Fruit fly (Drosophila melanogaster): ENCODE measurements around the gene CG13693.

Gene CG13693

dm6 chr2L:277122-277671, 44.9 kb downstream of the CG13693 start, which contains the start of gene smo (continued):
- TF ChIP-seq schlank (tag; optimal IDR thresholded peaks at IDR 0.05) = no peak
- TF ChIP-seq dimm (GFP tag; IDR thresholded peaks at IDR 0.05) = no peak
- no peak for TF ChIP-seq CG14014 (GFP tag; IDR thresholded peaks at IDR 0.05)
- no peak for TF ChIP-seq sim (GFP tag; IDR thresholded peaks at IDR 0.05)
- TF ChIP-seq CG33557 (GFP tag; optimal IDR thresholded peaks at IDR 0.05) = no peak
- no peak for TF ChIP-seq dati (GFP tag; IDR thresholded peaks at IDR 0.05)
- TF ChIP-seq Fer2 (tag; optimal IDR thresholded peaks at IDR 0.05) = no peak
- TF ChIP-seq zf30C (GFP tag; optimal IDR thresholded peaks at IDR 0.05) = no peak
- TF ChIP-seq CG6654 (GFP tag; optimal IDR thresholded peaks at IDR 0.05) = no peak
- TF ChIP-seq klu (GFP tag; IDR thresholded peaks at IDR 0.05) = no peak
- peak; percentile 90 for TF ChIP-seq CG2116 (GFP tag; optimal IDR thresholded peaks at IDR 0.05)
- TF ChIP-seq CG15601 (tag; optimal IDR thresholded peaks at IDR 0.05) = peak; percentile 29
- no peak for TF ChIP-seq gem (tag; optimal IDR thresholded peaks at IDR 0.05)
- no peak for TF ChIP-seq CG7987 (GFP tag; optimal IDR thresholded peaks at IDR 0.05)
- TF ChIP-seq CG5180 (GFP tag; optimal IDR thresholded peaks at IDR 0.05) = no peak
- no peak for TF ChIP-seq CG7357 (GFP tag; IDR thresholded peaks at IDR 0.05)
- TF ChIP-seq ci (GFP tag; IDR thresholded peaks at IDR 0.05) = no peak
- TF ChIP-seq TFAM (GFP tag; optimal IDR thresholded peaks at IDR 0.05) = no peak
- no peak for TF ChIP-seq tio (GFP tag; optimal IDR thresholded peaks at IDR 0.05)
- peak in 1 of 2 experiments; percentile 68 for TF ChIP-seq Hr51 (GFP tag; optimal IDR thresholded peaks at IDR 0.05)
- TF ChIP-seq CG34422 (GFP tag; IDR thresholded peaks at IDR 0.05) = no peak
- TF ChIP-seq CG10543 (GFP tag; optimal IDR thresholded peaks at IDR 0.05) = no peak
- 0 out of 2 replicates have a peak, but pooled peaks have one; percentile 13 for TF ChIP-seq CG32767 (GFP tag; IDR thresholded peaks at IDR 0.05)
- TF ChIP-seq ftz-f1 (GFP tag; optimal IDR thresholded peaks at IDR 0.05) = no peak
- peak; percentile 67 for TF ChIP-seq MESR4 (GFP tag; optimal IDR thresholded peaks at IDR 0.05)
- peak; percentile 52; the same call in 1 of the 2 replicates for TF ChIP-seq vvl (GFP tag; IDR thresholded peaks at IDR 0.05)
- TF ChIP-seq NC2α (GFP tag; optimal IDR thresholded peaks at IDR 0.05) = no peak
- peak; percentile 24 for TF ChIP-seq CG7786 (GFP tag; optimal IDR thresholded peaks at IDR 0.05)
- TF ChIP-seq CG18011 (GFP tag; optimal IDR thresholded peaks at IDR 0.05) = peak; percentile 19
- peak; percentile 98 for TF ChIP-seq Sry-δ (GFP tag; optimal IDR thresholded peaks at IDR 0.05)
- peak; percentile 42 for TF ChIP-seq pum (GFP tag; optimal IDR thresholded peaks at IDR 0.05)
- no peak for TF ChIP-seq ara (GFP tag; IDR thresholded peaks at IDR 0.05)
- TF ChIP-seq fd64A (GFP tag; optimal IDR thresholded peaks at IDR 0.05) = no peak
- TF ChIP-seq grn (GFP tag; optimal IDR thresholded peaks at IDR 0.05) = peak; percentile 34
- TF ChIP-seq CG32532 (GFP tag; IDR thresholded peaks at IDR 0.05) = no peak
- TF ChIP-seq CG16813 (GFP tag; IDR thresholded peaks at IDR 0.05; ENCODE audit: partially characterized antibody) = peak; percentile 89
- TF ChIP-seq shn (GFP tag; optimal IDR thresholded peaks at IDR 0.05) = peak; percentile 51
- TF ChIP-seq CG11504 (tag; optimal IDR thresholded peaks at IDR 0.05) = peak; percentile 99
- no peak for TF ChIP-seq exex (tag; optimal IDR thresholded peaks at IDR 0.05)
- TF ChIP-seq lola (GFP tag; optimal IDR thresholded peaks at IDR 0.05) = no peak
- TF ChIP-seq Pdp1 (GFP tag; optimal IDR thresholded peaks at IDR 0.05) = peak; percentile 40 to 66
- TF ChIP-seq pros (GFP tag; optimal IDR thresholded peaks at IDR 0.05) = no peak
- TF ChIP-seq Drgx (GFP tag; IDR thresholded peaks at IDR 0.05) = no peak
- TF ChIP-seq cwo (GFP tag; optimal IDR thresholded peaks at IDR 0.05) = no peak
- no peak for TF ChIP-seq fd3F (GFP tag; optimal IDR thresholded peaks at IDR 0.05)
- TF ChIP-seq Scr (GFP tag; IDR thresholded peaks at IDR 0.05; ENCODE audit: partially characterized antibody) = peak; percentile 88
- TF ChIP-seq CG11560 (tag; IDR thresholded peaks at IDR 0.05) = peak; percentile 21; the same call in 1 of the 3 replicates
- no peak for TF ChIP-seq trh (GFP tag; optimal IDR thresholded peaks at IDR 0.05)
- no peak for TF ChIP-seq chm (GFP tag; IDR thresholded peaks at IDR 0.05)
- TF ChIP-seq CG17568 (GFP tag; optimal IDR thresholded peaks at IDR 0.05) = no peak

All from whole organism, embryonic.